Worm (Caenorhabditis elegans) whole organism, L2 larva: ENCODE measurements around the gene Y57A10B.7.
A peak's percentile ranks its signal among the peaks of the same experiment; 100 is the strongest.

Experiments
- C34F6.9 ChIP-seq: fragments of 150-350 bp; optimal IDR thresholded peaks from 2 replicates; lab custom pipeline; 2014; ENCODE audit warnings: missing biosample characterization, missing genetic modification characterization
- F13H6.1 ChIP-seq: sonication (generic microtip); optimal IDR thresholded peaks from 2 replicates; lab custom pipeline; 2016; ENCODE audit warnings: missing genetic modification characterization, missing compliant biosample characterization
- R02D3.7 ChIP-seq: fragments of 150-350 bp; optimal IDR thresholded peaks from 2 replicates; lab custom pipeline; 2014; ENCODE audit warnings: missing biosample characterization, missing genetic modification characterization
- Y55F3AM.14 ChIP-seq: fragments of 200-800 bp; sonication (Bioruptor generic); optimal IDR thresholded peaks from 2 replicates; lab custom pipeline; 2018; ENCODE audit warnings: mild to moderate bottlenecking, missing genetic modification characterization, missing compliant biosample characterization
- ZK546.5 ChIP-seq: sonication (generic microtip); optimal IDR thresholded peaks from 2 replicates; lab custom pipeline; 2017; ENCODE audit warnings: missing biosample characterization, missing genetic modification characterization
- aly-2 ChIP-seq: fragments of 150-350 bp; optimal IDR thresholded peaks from 2 replicates; lab custom pipeline; 2014; ENCODE audit warnings: missing biosample characterization, missing genetic modification characterization
- blmp-1 ChIP-seq: sonication (generic microtip); optimal IDR thresholded peaks from 2 replicates; lab custom pipeline; 2017; ENCODE audit warnings: missing genetic modification characterization, mild to moderate bottlenecking, missing compliant biosample characterization, antibody characterized with exemption, moderate library complexity; ENCODE audit not compliant: insufficient read depth
- ceh-16 ChIP-seq: fragments of 150-350 bp; optimal IDR thresholded peaks from 2 replicates; lab custom pipeline; 2014; ENCODE audit warnings: missing biosample characterization, missing genetic modification characterization
- ceh-82 ChIP-seq: fragments of 150-350 bp; optimal IDR thresholded peaks from 2 replicates; lab custom pipeline; 2014; ENCODE audit warnings: missing biosample characterization, missing genetic modification characterization
- crh-2 ChIP-seq: sonication (generic microtip); optimal IDR thresholded peaks from 2 replicates; lab custom pipeline; 2017; ENCODE audit warnings: missing biosample characterization, missing genetic modification characterization
- egl-27 ChIP-seq: sonication (generic microtip); optimal IDR thresholded peaks from 3 replicates; lab custom pipeline; 2017; ENCODE audit warnings: missing biosample characterization, missing genetic modification reagents, missing genetic modification characterization
- elt-3 ChIP-seq: sonication (generic microtip); optimal IDR thresholded peaks from 2 replicates; lab custom pipeline; 2017; ENCODE audit warnings: missing biosample characterization, missing genetic modification characterization
- fos-1 ChIP-seq: fragments of 150-350 bp; optimal IDR thresholded peaks from 2 replicates; lab custom pipeline; 2014; ENCODE audit warnings: missing biosample characterization, missing genetic modification characterization
- gmeb-1 ChIP-seq: fragments of 150-350 bp; optimal IDR thresholded peaks from 2 replicates; lab custom pipeline; 2014; ENCODE audit warnings: missing biosample characterization, missing genetic modification characterization
- lin-11 ChIP-seq: fragments of 150-350 bp; sonication (generic microtip); optimal IDR thresholded peaks from 2 replicates; lab custom pipeline; 2014; ENCODE audit warnings: missing biosample characterization, missing genetic modification characterization, inconsistent platforms, mixed read lengths
- lin-39 ChIP-seq: fragments of 150-350 bp; optimal IDR thresholded peaks from 2 replicates; lab custom pipeline; 2014; ENCODE audit warnings: missing biosample characterization, missing genetic modification reagents, missing genetic modification characterization
- lsy-2 ChIP-seq, 2 experiments: fragments of 150-350 bp in 1 of 2; sonication (generic microtip) in 1 of 2; optimal IDR thresholded peaks; 2 replicates each; lab custom pipeline; 2014 to 2017; ENCODE audit warnings: missing biosample characterization in 2 of 2, missing genetic modification characterization in 2 of 2
- mab-5 ChIP-seq: fragments of 150-350 bp; optimal IDR thresholded peaks from 2 replicates; lab custom pipeline; 2014; ENCODE audit warnings: missing biosample characterization, missing genetic modification characterization
- mbf-1 ChIP-seq: sonication (generic microtip); optimal IDR thresholded peaks from 2 replicates; lab custom pipeline; 2017; ENCODE audit warnings: missing biosample characterization, missing genetic modification characterization
- mdl-1 ChIP-seq, 2 experiments: fragments of 150-350 bp in 1 of 2; sonication (generic microtip) in 1 of 2; optimal IDR thresholded peaks; 2 replicates each; lab custom pipeline; 2017; ENCODE audit warnings: missing biosample characterization in 2 of 2, missing genetic modification characterization in 2 of 2
- nhr-10 ChIP-seq: sonication (generic microtip); optimal IDR thresholded peaks from 2 replicates; lab custom pipeline; 2017; ENCODE audit warnings: missing biosample characterization, missing genetic modification characterization
- nhr-11 ChIP-seq: fragments of 150-350 bp; optimal IDR thresholded peaks from 2 replicates; lab custom pipeline; 2014; ENCODE audit warnings: missing biosample characterization, missing genetic modification characterization
- nhr-12 ChIP-seq: fragments of 150-350 bp; optimal IDR thresholded peaks from 2 replicates; lab custom pipeline; 2014; ENCODE audit warnings: missing biosample characterization, missing genetic modification characterization
- nhr-129 ChIP-seq: fragments of 150-350 bp; optimal IDR thresholded peaks from 2 replicates; lab custom pipeline; 2014; ENCODE audit warnings: missing biosample characterization, missing genetic modification characterization
- nhr-23 ChIP-seq: fragments of 150-350 bp; optimal IDR thresholded peaks from 2 replicates; lab custom pipeline; 2014; ENCODE audit warnings: missing biosample characterization, missing genetic modification reagents, missing genetic modification characterization
- nhr-237 ChIP-seq: fragments of 150-350 bp; optimal IDR thresholded peaks from 2 replicates; lab custom pipeline; 2014; ENCODE audit warnings: missing biosample characterization, missing genetic modification characterization
- nhr-25 ChIP-seq: fragments of 150-350 bp; sonication (generic microtip); optimal IDR thresholded peaks from 3 replicates; lab custom pipeline; 2014; ENCODE audit warnings: missing biosample characterization, missing genetic modification characterization
- nhr-6 ChIP-seq: fragments of 150-350 bp; optimal IDR thresholded peaks from 2 replicates; lab custom pipeline; 2014; ENCODE audit warnings: missing biosample characterization, missing genetic modification characterization
- peb-1 ChIP-seq: fragments of 150-350 bp; optimal IDR thresholded peaks from 2 replicates; lab custom pipeline; 2014; ENCODE audit warnings: missing biosample characterization, missing genetic modification characterization
- sem-4 ChIP-seq: fragments of 150-350 bp; optimal IDR thresholded peaks from 2 replicates; lab custom pipeline; 2014; ENCODE audit warnings: missing biosample characterization, missing genetic modification reagents, missing genetic modification characterization
- skn-1 ChIP-seq: sonication (generic microtip); optimal IDR thresholded peaks from 2 replicates; lab custom pipeline; 2017; ENCODE audit warnings: missing biosample characterization, missing genetic modification characterization
- sma-3 ChIP-seq: sonication (generic microtip); optimal IDR thresholded peaks from 2 replicates; lab custom pipeline; 2016; ENCODE audit warnings: missing genetic modification reagents, missing genetic modification characterization, missing compliant biosample characterization
- sma-9 ChIP-seq, 2 experiments: fragments of 150-350 bp in 1 of 2; sonication (generic microtip) in 1 of 2; optimal IDR thresholded peaks; 2 replicates each; lab custom pipeline; 2014 to 2016; ENCODE audit warnings: missing genetic modification characterization in 2 of 2, mild to moderate bottlenecking in 1 of 2, missing biosample characterization in 1 of 2, missing compliant biosample characterization in 1 of 2, missing genetic modification reagents in 1 of 2, moderate library complexity in 1 of 2
- snpc-4 ChIP-seq: fragments of 150-350 bp; optimal IDR thresholded peaks from 2 replicates; lab custom pipeline; 2014; ENCODE audit warnings: missing biosample characterization, missing genetic modification characterization
- unc-39 ChIP-seq: fragments of 150-350 bp; optimal IDR thresholded peaks from 2 replicates; lab custom pipeline; 2014; ENCODE audit warnings: missing biosample characterization, missing genetic modification characterization
- unc-55 ChIP-seq: fragments of 150-350 bp; sonication (generic microtip); optimal IDR thresholded peaks from 3 replicates; lab custom pipeline; 2014; ENCODE audit warnings: missing biosample characterization, missing genetic modification reagents, missing genetic modification characterization
- zag-1 ChIP-seq: fragments of 150-350 bp; optimal IDR thresholded peaks from 2 replicates; lab custom pipeline; 2014; ENCODE audit warnings: missing biosample characterization, missing genetic modification characterization
- ztf-1 ChIP-seq: fragments of 200-800 bp; sonication (Bioruptor generic); conservative IDR thresholded peaks from 2 replicates; pipeline ENCODE4 v1.3.6; 2022; ENCODE audit warnings: missing genetic modification characterization, missing compliant biosample characterization
- ztf-4 ChIP-seq: fragments of 150-350 bp; optimal IDR thresholded peaks from 2 replicates; lab custom pipeline; 2014; ENCODE audit warnings: missing biosample characterization, missing genetic modification characterization

Y57A10B.7 gene

DNA sequence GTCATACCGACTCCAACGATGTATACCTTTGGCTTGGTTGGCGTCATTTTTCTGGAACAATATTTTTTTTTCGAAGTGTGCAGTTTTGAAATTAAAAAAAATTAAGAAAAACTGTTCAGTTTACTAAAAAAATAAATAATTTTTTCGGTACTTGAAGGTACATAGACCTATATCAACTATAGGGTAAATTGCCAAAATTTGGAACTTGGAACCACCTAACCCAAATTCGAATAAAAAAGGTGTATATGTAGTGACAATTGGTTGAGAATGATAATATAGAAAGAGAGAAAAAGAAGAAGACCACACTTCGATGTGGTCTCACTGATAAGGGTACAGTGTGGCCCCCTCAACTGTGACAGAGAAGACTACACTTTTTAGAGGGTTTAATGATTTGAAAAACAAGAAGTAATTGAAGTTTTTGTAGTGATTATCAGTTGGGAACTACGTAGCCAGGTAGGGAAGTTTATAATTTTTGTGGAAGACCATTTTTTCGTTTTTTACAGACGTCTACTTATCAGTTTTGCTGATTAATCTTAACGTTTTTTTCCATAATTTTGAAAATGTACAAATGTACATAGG is 32.1 kb upstream of the Y57A10B.7 start, which contains the start of gene daf-22:
daf-22 (minus strand) TSS at position 51 of the 579 bp plus-strand sequence.
- TF ChIP-seq mdl-1 (tag; optimal IDR thresholded peaks at IDR 0.05; lab: Kevin White, UChicago) (no peak), ZK546.5 (no peak), skn-1 (no peak), ceh-82 (no peak), nhr-6 (no peak), unc-55 (GFP tag; lab: Kevin White, UChicago) (no peak), nhr-10 (no peak), elt-3 (tag; lab: Kevin White, UChicago) (no peak), nhr-129 (no peak), sma-9 (GFP tag; optimal IDR thresholded peaks at IDR 0.05; lab: Kevin White, UChicago) (peak; percentile 57), sma-9 (tag; optimal IDR thresholded peaks at IDR 0.05; lab: Kevin White, UChicago) (no peak), ztf-4 (tag; lab: Kevin White, UChicago) (no peak), mbf-1 (tag; lab: Kevin White, UChicago) (no peak), unc-39 (tag; lab: Kevin White, UChicago) (no peak), sem-4 (tag; lab: Kevin White, UChicago) (no peak), egl-27 (tag; lab: Kevin White, UChicago) (no peak), blmp-1 (tag; lab: Kevin White, UChicago) (no peak), sma-3 (GFP tag; lab: Kevin White, UChicago) (peak; percentile 28), zag-1 (no peak), crh-2 (tag; lab: Kevin White, UChicago) (peak; percentile 59), fos-1 (tag; lab: Kevin White, UChicago) (peak; percentile 65), F13H6.1 (tag; lab: Kevin White, UChicago) (no peak), ztf-1 (no peak), lin-11 (tag; lab: Kevin White, UChicago) (no peak), aly-2 (tag; lab: Kevin White, UChicago) (no peak), C34F6.9 (tag; lab: Kevin White, UChicago) (no peak), nhr-25 (tag; lab: Kevin White, UChicago) (no peak), lsy-2 (tag; optimal IDR thresholded peaks at IDR 0.05; lab: Kevin White, UChicago) (no peak), gmeb-1 (tag; lab: Kevin White, UChicago) (peak; percentile 37)

- no peak for TF ChIP-seq nhr-11 (tag; lab: Kevin White, UChicago)
- no peak for TF ChIP-seq nhr-12
- no peak for TF ChIP-seq skn-1
- TF ChIP-seq egl-27 (tag; lab: Kevin White, UChicago): no peak
- no peak for TF ChIP-seq F13H6.1 (tag; lab: Kevin White, UChicago)
- no peak for TF ChIP-seq R02D3.7 (tag; lab: Kevin White, UChicago)
- TF ChIP-seq nhr-129: no peak
- TF ChIP-seq gmeb-1 (tag; lab: Kevin White, UChicago): no peak
These were observed 26.9 kb upstream of the Y57A10B.7 start, which contains the start of gene sre-26 for ce11 chrII:12420486-12420885. Gene sre-26 (minus strand): TSS chrII:12420586.

DNA sequence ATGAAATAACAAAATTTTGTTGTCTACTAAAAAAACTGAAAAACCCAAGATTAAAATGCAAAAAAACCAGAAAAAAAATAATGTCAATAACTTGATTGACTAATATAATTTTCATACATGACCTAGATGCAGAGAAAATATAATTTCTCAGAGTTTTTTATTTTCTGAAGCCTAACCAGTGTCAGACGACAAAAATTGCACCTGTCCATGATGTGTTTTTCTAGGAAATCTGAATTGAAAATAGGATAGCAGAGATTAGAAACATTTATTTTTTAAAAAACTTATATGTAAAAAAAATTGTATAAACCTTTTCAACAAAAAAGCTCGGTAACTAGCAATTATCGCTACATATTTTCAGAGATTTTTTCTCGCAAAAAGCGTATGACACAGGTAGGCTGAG is 24.4 kb upstream of the Y57A10B.7 start:
- TF ChIP-seq sma-9 (GFP tag; optimal IDR thresholded peaks at IDR 0.05; lab: Kevin White, UChicago) (peak; percentile 10), sma-9 (tag; optimal IDR thresholded peaks at IDR 0.05; lab: Kevin White, UChicago) (no peak), aly-2 (tag; lab: Kevin White, UChicago) (no peak)

DNA sequence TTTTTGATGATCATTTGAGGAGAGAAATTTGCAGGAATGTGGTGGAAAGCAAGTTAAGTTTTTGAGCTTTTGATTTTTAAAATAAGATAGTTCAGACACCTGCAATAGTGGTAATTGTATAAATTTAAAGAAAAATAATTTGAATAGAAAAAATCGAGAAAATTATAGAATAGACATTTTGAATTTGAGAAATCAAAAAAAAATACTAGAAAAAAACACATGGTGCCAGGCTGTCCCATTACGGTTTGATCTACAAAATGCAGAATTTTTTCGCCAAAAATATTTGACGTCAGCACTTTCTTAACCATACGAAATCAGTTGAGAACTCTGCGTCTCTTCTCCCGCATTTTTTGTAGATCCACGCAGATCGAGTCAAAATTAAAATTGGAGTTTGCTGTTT is 23.9 kb upstream of the Y57A10B.7 start, which contains the start of gene sre-27:
sre-27 (minus strand) TSS at position 101 of the 400 bp plus-strand sequence.
- no peak for TF ChIP-seq nhr-10
- no peak for TF ChIP-seq ceh-82
- no peak for TF ChIP-seq elt-3 (tag; lab: Kevin White, UChicago)
- TF ChIP-seq skn-1: no peak
- TF ChIP-seq snpc-4 (tag; lab: Kevin White, UChicago): no peak
- no peak for TF ChIP-seq blmp-1 (tag; lab: Kevin White, UChicago)
- TF ChIP-seq crh-2 (tag; lab: Kevin White, UChicago): no peak
- TF ChIP-seq nhr-129: no peak
- TF ChIP-seq nhr-23 (tag; lab: Kevin White, UChicago): no peak
- no peak for TF ChIP-seq nhr-237 (tag; lab: Kevin White, UChicago)
- TF ChIP-seq Y55F3AM.14 (GFP tag; lab: Kevin White, UChicago): no peak
- TF ChIP-seq mbf-1 (tag; lab: Kevin White, UChicago): no peak
- TF ChIP-seq mab-5 (tag; lab: Kevin White, UChicago): no peak
- no peak for TF ChIP-seq peb-1
- TF ChIP-seq lin-39 (tag; lab: Kevin White, UChicago): no peak
- no peak for TF ChIP-seq unc-39 (tag; lab: Kevin White, UChicago)
- no peak for TF ChIP-seq lin-11 (tag; lab: Kevin White, UChicago)
- no peak for TF ChIP-seq mdl-1 (tag; optimal IDR thresholded peaks at IDR 0.05; lab: Kevin White, UChicago)
- TF ChIP-seq ceh-16: no peak
